Fruit fly (Drosophila melanogaster): ENCODE data around the gene CG34263.

CG34263 gene

DNA sequence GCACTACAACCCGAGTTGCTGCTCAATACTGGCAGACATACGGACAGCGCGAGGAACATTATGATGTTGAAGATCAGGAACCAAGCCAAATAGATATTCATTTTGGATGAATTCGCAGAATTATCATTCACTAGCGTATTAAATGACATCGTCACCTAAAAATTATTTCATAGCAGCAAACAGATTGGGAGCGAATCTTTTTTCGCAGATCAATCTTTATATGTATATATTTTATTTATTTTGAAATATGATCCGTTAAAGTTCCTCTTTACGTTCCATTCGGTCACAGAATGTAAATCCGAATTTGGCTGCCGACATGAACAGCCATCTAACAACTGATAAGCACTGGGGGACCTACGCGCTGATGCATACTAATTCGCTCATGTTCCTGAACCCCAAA, at the start of gene CG34263:
Gene CG34263, minus strand, starts transcription at position 101 of the 400 bp plus-strand sequence.
- TF ChIP-seq Ets96B (tag; optimal IDR thresholded peaks at IDR 0.05) = no peak
- no peak for TF ChIP-seq lz (GFP tag; optimal IDR thresholded peaks at IDR 0.05)
- no peak for TF ChIP-seq Hr4 (GFP tag; optimal IDR thresholded peaks at IDR 0.05)
- no peak for TF ChIP-seq Sox14 (GFP tag; optimal IDR thresholded peaks at IDR 0.05)
- no peak for TF ChIP-seq fd59A (GFP tag; optimal IDR thresholded peaks at IDR 0.05)
- TF ChIP-seq salr (GFP tag; optimal IDR thresholded peaks at IDR 0.05) = no peak
- TF ChIP-seq Sox102F (GFP tag; optimal IDR thresholded peaks at IDR 0.05) = no peak
- no peak for TF ChIP-seq Hr38 (GFP tag; optimal IDR thresholded peaks at IDR 0.05)

- peak; percentile 64 for TF ChIP-seq CG1621 (tag; optimal IDR thresholded peaks at IDR 0.05)
- no peak for TF ChIP-seq fd85E (GFP tag; optimal IDR thresholded peaks at IDR 0.05)
- no peak for TF ChIP-seq eg (GFP tag; IDR thresholded peaks at IDR 0.05)
- no peak for TF ChIP-seq Eip93F (GFP tag; optimal IDR thresholded peaks at IDR 0.05)
- TF ChIP-seq Sox102F (GFP tag; optimal IDR thresholded peaks at IDR 0.05) = no peak
These were observed 49.4 kb upstream of the CG34263 start for dm6 chr3L:315140-315539.

DNA sequence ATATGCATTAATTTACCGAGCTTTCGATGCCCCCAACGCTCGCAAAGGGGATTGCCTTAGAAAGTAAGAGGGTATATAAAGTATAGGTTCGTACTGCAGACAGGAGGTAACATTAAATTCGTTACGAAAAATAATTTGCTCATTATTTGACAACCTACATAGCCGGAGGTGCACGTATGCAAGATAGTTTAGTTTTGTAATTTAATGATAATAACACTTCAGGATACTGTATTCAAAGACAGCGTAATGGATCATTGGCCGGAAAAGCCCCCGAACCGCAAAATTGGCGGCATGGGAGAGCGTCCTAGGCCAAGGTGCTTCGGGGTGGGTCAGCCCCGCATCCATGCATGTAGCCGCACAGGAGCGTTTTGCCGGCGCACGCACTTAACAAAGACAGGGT, 46.6 kb upstream of the CG34263 start:
- no peak for TF ChIP-seq CG8319 (GFP tag; optimal IDR thresholded peaks at IDR 0.05)
- no peak for TF ChIP-seq ss (GFP tag; optimal IDR thresholded peaks at IDR 0.05)
- no peak for TF ChIP-seq dsx (GFP tag; optimal IDR thresholded peaks at IDR 0.05; ENCODE audit: poor library complexity, severe bottlenecking)
- no peak for TF ChIP-seq Smox (GFP tag; optimal IDR thresholded peaks at IDR 0.05)
- no peak for TF ChIP-seq Eip93F (GFP tag; optimal IDR thresholded peaks at IDR 0.05)
- no peak for TF ChIP-seq salr (GFP tag; optimal IDR thresholded peaks at IDR 0.05)
- TF ChIP-seq pdm3 (GFP tag; optimal IDR thresholded peaks at IDR 0.05) = no peak
- no peak for TF ChIP-seq CG11294 (GFP tag; IDR thresholded peaks at IDR 0.05)
- TF ChIP-seq CG3919 (GFP tag; optimal IDR thresholded peaks at IDR 0.05) = no peak
- no peak for TF ChIP-seq Lpt (GFP tag; optimal IDR thresholded peaks at IDR 0.05)
- no peak for TF ChIP-seq CG16779 (tag; optimal IDR thresholded peaks at IDR 0.05)
- no peak for TF ChIP-seq Eip75B (GFP tag; optimal IDR thresholded peaks at IDR 0.05)
- TF ChIP-seq dac (GFP tag; optimal IDR thresholded peaks at IDR 0.05) = no peak
- TF ChIP-seq fd59A (GFP tag; optimal IDR thresholded peaks at IDR 0.05) = no peak
- TF ChIP-seq net (GFP tag; optimal IDR thresholded peaks at IDR 0.05) = no peak
- no peak for TF ChIP-seq spab (GFP tag; optimal IDR thresholded peaks at IDR 0.05)
- TF ChIP-seq CG6854 (GFP tag; optimal IDR thresholded peaks at IDR 0.05) = no peak

dm6 chr3L:311607-312006, 45.9 kb upstream of the CG34263 start:
- no peak for TF ChIP-seq Eip75B (GFP tag; optimal IDR thresholded peaks at IDR 0.05)
- TF ChIP-seq vri (GFP tag; optimal IDR thresholded peaks at IDR 0.05) = peak; percentile 95
- no peak for TF ChIP-seq fd85E (GFP tag; optimal IDR thresholded peaks at IDR 0.05)
- no peak for TF ChIP-seq OdsH (GFP tag; optimal IDR thresholded peaks at IDR 0.05)
- TF ChIP-seq achi (GFP tag; optimal IDR thresholded peaks at IDR 0.05) = no peak
- TF ChIP-seq CG11294 (GFP tag; IDR thresholded peaks at IDR 0.05) = no peak
- TF ChIP-seq svp (GFP tag) = peak; percentile 84

DNA sequence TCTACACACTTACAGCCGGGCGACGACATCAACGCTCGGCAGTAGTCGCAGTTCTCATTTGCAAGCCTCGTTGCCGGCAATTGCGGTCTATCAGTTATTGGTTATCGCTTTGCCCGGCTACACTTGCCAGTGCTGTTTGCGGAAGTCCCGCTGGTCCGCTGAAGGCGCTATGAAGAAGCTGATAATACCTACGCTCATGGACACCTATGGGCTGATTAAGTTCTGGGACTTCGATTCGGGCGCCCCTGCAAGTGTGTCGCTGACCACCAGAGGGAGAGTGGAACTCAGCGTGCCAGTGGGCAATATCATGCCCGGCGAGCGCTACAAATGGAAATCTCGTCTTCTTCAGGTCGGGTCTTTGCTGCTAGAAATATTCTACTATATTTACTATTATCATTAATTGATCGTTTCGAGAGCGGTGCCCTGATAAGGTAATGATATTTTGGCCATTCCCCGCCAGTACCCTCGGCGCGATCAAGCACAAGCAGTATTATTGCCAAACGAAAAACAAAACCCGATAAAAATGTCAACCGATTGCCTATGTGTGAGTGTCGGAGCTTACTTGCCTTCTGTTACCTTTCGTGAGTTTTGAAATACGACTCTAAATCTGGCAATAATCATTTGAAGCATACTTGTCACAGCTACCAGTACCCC, 34.4 kb upstream of the CG34263 start:
- TF ChIP-seq svp (GFP tag) (peak; percentile 71), CG6854 (GFP tag; optimal IDR thresholded peaks at IDR 0.05) (no peak)

DNA sequence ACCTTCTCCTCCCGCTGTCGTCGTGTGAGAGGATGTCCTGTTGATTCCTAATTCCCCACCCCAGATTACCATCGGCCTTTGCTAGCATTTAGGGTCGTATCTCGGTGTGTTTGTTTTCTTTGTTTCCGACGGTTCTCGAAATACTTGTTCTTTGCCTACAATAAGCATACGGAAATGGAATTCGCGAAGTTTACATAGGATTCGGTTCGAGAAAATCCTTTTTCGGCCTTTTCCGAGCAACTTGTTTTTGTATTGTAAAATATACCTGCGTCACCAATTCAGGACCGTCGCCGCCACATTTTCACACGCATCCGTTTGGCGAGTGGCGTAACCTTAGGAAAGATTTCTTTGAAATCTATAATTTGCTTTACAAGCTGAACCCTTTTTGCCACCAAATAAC, 32.8 kb upstream of the CG34263 start:
- TF ChIP-seq CG3919 (GFP tag; optimal IDR thresholded peaks at IDR 0.05) (no peak), Sox15 (GFP tag; optimal IDR thresholded peaks at IDR 0.05) (no peak), dac (GFP tag; optimal IDR thresholded peaks at IDR 0.05) (no peak), CG8319 (GFP tag; optimal IDR thresholded peaks at IDR 0.05) (no peak), esn (GFP tag; optimal IDR thresholded peaks at IDR 0.05) (no peak), CG4318 (GFP tag; optimal IDR thresholded peaks at IDR 0.05) (no peak), CG6854 (GFP tag; optimal IDR thresholded peaks at IDR 0.05) (no peak), CG9139 (GFP tag; optimal IDR thresholded peaks at IDR 0.05) (no peak)

All from whole organism, prepupa.